Fruit fly (Drosophila melanogaster) whole organism, embryonic: ENCODE results near the gene Fbp2.
A peak's percentile ranks its signal among the peaks of the same experiment; 100 is the strongest.

Source experiments
- CG10267 ChIP-seq: fragments of 200-800 bp; sonication (Bioruptor generic); optimal IDR thresholded peaks from 2 replicates; lab custom pipeline; 2018; ENCODE audit warnings: missing biosample characterization, mild to moderate bottlenecking, missing genetic modification characterization, moderate library complexity
- CG10565 ChIP-seq: fragments of 200-800 bp; sonication (Bioruptor generic); optimal IDR thresholded peaks from 3 replicates; lab custom pipeline; 2016; ENCODE audit warnings: missing biosample characterization, mild to moderate bottlenecking, missing genetic modification characterization
- CG11456 ChIP-seq: fragments of 200-800 bp; sonication (Bioruptor generic); IDR thresholded peaks from 3 replicates; pipeline ENCODE4 v1.3.6; 2022; ENCODE audit warnings: missing biosample characterization, missing genetic modification characterization
- CG12071 ChIP-seq: fragments of 200-800 bp; sonication (Bioruptor generic); optimal IDR thresholded peaks from 3 replicates; lab custom pipeline; 2018; ENCODE audit warnings: missing biosample characterization, mild to moderate bottlenecking, missing genetic modification characterization
- CG12299 ChIP-seq: fragments of 200-800 bp; sonication (Bioruptor generic); optimal IDR thresholded peaks from 2 replicates; lab custom pipeline; 2018; ENCODE audit warnings: missing biosample characterization, mild to moderate bottlenecking, missing genetic modification characterization
- CG12659 ChIP-seq: fragments of 200-800 bp; sonication (Bioruptor generic); optimal IDR thresholded peaks from 3 replicates; lab custom pipeline; 2017; ENCODE audit warnings: mild to moderate bottlenecking, missing biosample characterization, missing genetic modification reagents, missing genetic modification characterization
- CG14860 ChIP-seq: fragments of 200-800 bp; sonication (Bioruptor generic); IDR thresholded peaks from 3 replicates; pipeline ENCODE4 v1.3.6; 2022; ENCODE audit warnings: missing biosample characterization, missing genetic modification characterization; ENCODE audit not compliant: partially characterized antibody
- CG16815 ChIP-seq: fragments of 200-800 bp; sonication (Bioruptor generic); optimal IDR thresholded peaks from 3 replicates; lab custom pipeline; 2017; ENCODE audit warnings: missing biosample characterization, mild to moderate bottlenecking, missing genetic modification characterization
- CG16863 ChIP-seq: fragments of 200-800 bp; sonication (Bioruptor generic); optimal IDR thresholded peaks from 3 replicates; lab custom pipeline; 2016; ENCODE audit warnings: missing biosample characterization, missing genetic modification characterization
- CG17568 ChIP-seq: fragments of 200-800 bp; sonication (Bioruptor generic); optimal IDR thresholded peaks from 2 replicates; lab custom pipeline; 2018; ENCODE audit warnings: missing biosample characterization, mild to moderate bottlenecking, missing genetic modification characterization, moderate library complexity
- CG18599 ChIP-seq: fragments of 200-800 bp; sonication (Bioruptor generic); optimal IDR thresholded peaks from 3 replicates; lab custom pipeline; 2017; ENCODE audit warnings: missing biosample characterization, missing genetic modification characterization, mild to moderate bottlenecking, moderate library complexity, missing genetic modification reagents
- CG30403 ChIP-seq: fragments of 200-800 bp; sonication (Bioruptor generic); optimal IDR thresholded peaks from 3 replicates; lab custom pipeline; 2016; ENCODE audit warnings: missing biosample characterization, missing genetic modification characterization
- CG31224 ChIP-seq: fragments of 200-800 bp; sonication (Bioruptor generic); IDR thresholded peaks from 2 replicates; pipeline ENCODE4 v1.3.6; 2022; ENCODE audit warnings: missing biosample characterization, missing genetic modification characterization
- CG5953 ChIP-seq: fragments of 200-800 bp; sonication (Bioruptor generic); IDR thresholded peaks from 2 replicates; pipeline ENCODE4 v1.3.6; 2022; ENCODE audit warnings: missing biosample characterization, missing genetic modification characterization
- CG6654 ChIP-seq: fragments of 200-800 bp; sonication (Bioruptor generic); optimal IDR thresholded peaks from 2 replicates; lab custom pipeline; 2017; ENCODE audit warnings: missing biosample characterization, mild to moderate bottlenecking, missing genetic modification characterization
- CG7372 ChIP-seq: fragments of 200-800 bp; sonication (Bioruptor generic); IDR thresholded peaks from 2 replicates; pipeline ENCODE4 v1.3.6; 2022; ENCODE audit warnings: missing biosample characterization, missing genetic modification characterization
- CG9876 ChIP-seq: fragments of 200-800 bp; sonication (Bioruptor generic); optimal IDR thresholded peaks from 2 replicates; lab custom pipeline; 2016; ENCODE audit warnings: missing biosample characterization, missing genetic modification characterization
- CHES-1-like ChIP-seq: fragments of 200-800 bp; sonication (Bioruptor generic); optimal IDR thresholded peaks from 2 replicates; lab custom pipeline; 2016; ENCODE audit warnings: missing biosample characterization, missing genetic modification characterization
- D19A ChIP-seq: fragments of 200-800 bp; optimal IDR thresholded peaks from 3 replicates; lab custom pipeline; 2019; ENCODE audit warnings: missing biosample characterization, mild to moderate bottlenecking, missing genetic modification characterization, moderate library complexity
- Dip3 ChIP-seq: fragments of 200-800 bp; sonication (Bioruptor generic); optimal IDR thresholded peaks from 3 replicates; lab custom pipeline; 2016; ENCODE audit warnings: missing biosample characterization, missing genetic modification characterization
- Doc2 ChIP-seq: fragments of 200-800 bp; sonication (Bioruptor generic); IDR thresholded peaks from 2 replicates; pipeline ENCODE4 v1.3.6; 2022; ENCODE audit warnings: missing biosample characterization, missing genetic modification characterization
- H15 ChIP-seq: fragments of 200-800 bp; sonication (Bioruptor generic); IDR thresholded peaks from 3 replicates; pipeline ENCODE4 v1.3.6; 2022; ENCODE audit warnings: missing biosample characterization, missing genetic modification characterization
- HHEX ChIP-seq: fragments of 200-800 bp; sonication (Bioruptor generic); optimal IDR thresholded peaks from 3 replicates; lab custom pipeline; 2017; ENCODE audit warnings: missing biosample characterization, mild to moderate bottlenecking, missing genetic modification characterization, missing genetic modification reagents
- HmgZ ChIP-seq: fragments of 200-800 bp; sonication (Bioruptor generic); optimal IDR thresholded peaks from 2 replicates; lab custom pipeline; 2018; ENCODE audit warnings: missing biosample characterization, mild to moderate bottlenecking, missing genetic modification characterization
- Hmx ChIP-seq: fragments of 200-800 bp; sonication (Bioruptor generic); optimal IDR thresholded peaks from 2 replicates; lab custom pipeline; 2016; ENCODE audit warnings: missing biosample characterization, missing genetic modification characterization
- Six4 ChIP-seq: fragments of 200-800 bp; sonication (Bioruptor generic); optimal IDR thresholded peaks from 2 replicates; lab custom pipeline; 2016; ENCODE audit warnings: missing biosample characterization, missing genetic modification characterization
- Taf1 ChIP-seq: fragments of 200-800 bp; sonication (Bioruptor generic); IDR thresholded peaks from 2 replicates; pipeline ENCODE4 v1.3.6; 2022; ENCODE audit warnings: missing biosample characterization, missing genetic modification characterization
- ato ChIP-seq: fragments of 200-800 bp; sonication (Bioruptor generic); IDR thresholded peaks from 2 replicates; pipeline ENCODE4 v1.3.6; 2022; ENCODE audit warnings: missing biosample characterization, missing genetic modification characterization; ENCODE audit not compliant: partially characterized antibody
- bcd ChIP-seq: fragments of 200-800 bp; sonication (Bioruptor generic); optimal IDR thresholded peaks from 2 replicates; lab custom pipeline; 2017; ENCODE audit warnings: missing biosample characterization, mild to moderate bottlenecking, missing genetic modification characterization
- cato ChIP-seq: fragments of 200-800 bp; sonication (Bioruptor generic); optimal IDR thresholded peaks from 2 replicates; lab custom pipeline; 2016; ENCODE audit warnings: missing biosample characterization, missing genetic modification characterization, borderline replicate concordance
- da ChIP-seq: fragments of 200-800 bp; sonication (Bioruptor generic); optimal IDR thresholded peaks from 2 replicates; lab custom pipeline; 2016; ENCODE audit warnings: missing biosample characterization, missing genetic modification characterization
- dan ChIP-seq: fragments of 200-800 bp; sonication (Bioruptor generic); IDR thresholded peaks from 2 replicates; pipeline ENCODE4 v1.3.6; 2022; ENCODE audit warnings: missing biosample characterization, missing genetic modification characterization
- dm ChIP-seq: fragments of 200-800 bp; sonication (Bioruptor generic); optimal IDR thresholded peaks from 3 replicates; lab custom pipeline; 2016; ENCODE audit warnings: missing biosample characterization, missing genetic modification characterization
- dmrt99B ChIP-seq: fragments of 200-800 bp; sonication (Bioruptor generic); optimal IDR thresholded peaks from 2 replicates; lab custom pipeline; 2018; ENCODE audit warnings: missing biosample characterization, mild to moderate bottlenecking, missing genetic modification characterization, moderate library complexity
- dysf ChIP-seq: fragments of 200-800 bp; sonication (Bioruptor generic); IDR thresholded peaks from 3 replicates; pipeline ENCODE4 v1.3.6; 2022; ENCODE audit warnings: missing biosample characterization, missing genetic modification characterization
- esg ChIP-seq: fragments of 200-800 bp; sonication (Bioruptor generic); conservative IDR thresholded peaks from 2 replicates; pipeline ENCODE4 v1.3.6; 2022; ENCODE audit warnings: missing biosample characterization, missing genetic modification characterization
- fd3F ChIP-seq: fragments of 200-800 bp; sonication (Bioruptor generic); optimal IDR thresholded peaks from 2 replicates; lab custom pipeline; 2018; ENCODE audit warnings: missing biosample characterization, mild to moderate bottlenecking, missing genetic modification characterization, moderate library complexity
- gsb ChIP-seq: fragments of 200-800 bp; sonication (Bioruptor generic); IDR thresholded peaks from 2 replicates; pipeline ENCODE4 v1.3.6; 2022; ENCODE audit warnings: missing biosample characterization, missing genetic modification characterization
- gsb-n ChIP-seq: fragments of 200-800 bp; sonication (Bioruptor generic); optimal IDR thresholded peaks from 3 replicates; lab custom pipeline; 2018; ENCODE audit warnings: missing biosample characterization, mild to moderate bottlenecking, missing genetic modification characterization
- h ChIP-seq: fragments of >200 bp; optimal IDR thresholded peaks from 2 replicates; lab custom pipeline; 2017
- hbn ChIP-seq: fragments of 200-800 bp; sonication (Bioruptor generic); IDR thresholded peaks from 2 replicates; pipeline ENCODE4 v1.3.6; 2022; ENCODE audit warnings: missing biosample characterization, missing genetic modification characterization; ENCODE audit not compliant: partially characterized antibody
- jing ChIP-seq: fragments of 200-800 bp; sonication (Bioruptor generic); optimal IDR thresholded peaks from 2 replicates; lab custom pipeline; 2018; ENCODE audit warnings: missing biosample characterization, mild to moderate bottlenecking, missing genetic modification characterization
- lbe ChIP-seq: fragments of 200-800 bp; sonication (Bioruptor generic); optimal IDR thresholded peaks from 2 replicates; lab custom pipeline; 2016; ENCODE audit warnings: missing biosample characterization, mild to moderate bottlenecking, missing genetic modification characterization
- luna ChIP-seq: fragments of 200-800 bp; sonication (Bioruptor generic); optimal IDR thresholded peaks from 2 replicates; lab custom pipeline; 2016; ENCODE audit warnings: missing biosample characterization, missing genetic modification characterization
- pho ChIP-seq: fragments of 200-800 bp; sonication (Bioruptor generic); optimal IDR thresholded peaks from 2 replicates; lab custom pipeline; 2016; ENCODE audit warnings: missing biosample characterization, missing genetic modification characterization
- psq ChIP-seq: fragments of 200-800 bp; sonication (Bioruptor generic); optimal IDR thresholded peaks from 2 replicates; lab custom pipeline; 2017; ENCODE audit warnings: missing biosample characterization, missing genetic modification characterization
- shn ChIP-seq: fragments of 200-800 bp; sonication (Bioruptor generic); optimal IDR thresholded peaks from 3 replicates; lab custom pipeline; 2016; ENCODE audit warnings: missing biosample characterization, missing genetic modification characterization
- tin ChIP-seq: fragments of 200-800 bp; sonication (Bioruptor generic); optimal IDR thresholded peaks from 3 replicates; lab custom pipeline; 2016; ENCODE audit warnings: missing biosample characterization, missing genetic modification characterization
- wdn ChIP-seq: fragments of 200-800 bp; sonication (Bioruptor generic); IDR thresholded peaks from 2 replicates; pipeline ENCODE4 v1.3.6; 2022; ENCODE audit warnings: missing biosample characterization, missing genetic modification characterization
- wor ChIP-seq: fragments of 200-800 bp; sonication (Bioruptor generic); IDR thresholded peaks from 2 replicates; pipeline ENCODE4 v1.3.6; 2022; ENCODE audit warnings: missing biosample characterization, missing genetic modification characterization

The Fbp2 gene

dm6 chr2L:9449257-9449972, 22.8 kb downstream of the Fbp2 start (continued):
- TF ChIP-seq CG7372 (GFP tag; lab: Robert Waterston, UW) (peak; percentile 96), Six4 (GFP tag; lab: Kevin White, UChicago) (peak; percentile 95), hbn (GFP tag; lab: Robert Waterston, UW) (no peak), Dip3 (GFP tag; lab: Kevin White, UChicago) (peak; percentile 87), bcd (GFP tag; lab: Kevin White, UChicago) (peak; percentile 94), CG12659 (GFP tag; lab: Kevin White, UChicago) (peak; percentile 97), CG17568 (GFP tag; lab: Kevin White, UChicago) (peak; percentile 86), HmgZ (peak; percentile 94), CG30403 (peak; percentile 96), dm (GFP tag; lab: Kevin White, UChicago) (no peak), jing (peak; percentile 96), esg (GFP tag; lab: Robert Waterston, UW) (peak; percentile 95), CG31224 (GFP tag; lab: Robert Waterston, UW) (peak; percentile 92), CHES-1-like (GFP tag; lab: Kevin White, UChicago) (peak; percentile 11), CG12071 (GFP tag; lab: Kevin White, UChicago) (peak; percentile 77), CG6654 (peak; percentile 85), fd3F (peak; percentile 89), Taf1 (GFP tag; lab: Robert Waterston, UW) (peak; percentile 92), cato (GFP tag; lab: Kevin White, UChicago) (peak; percentile 89), CG10267 (tag; lab: Kevin White, UChicago) (peak; percentile 95), tin (GFP tag; lab: Kevin White, UChicago) (peak; percentile 97), CG14860 (GFP tag; lab: Robert Waterston, UW) (no peak), CG18599 (GFP tag; lab: Kevin White, UChicago) (peak; percentile 96), wor (GFP tag; lab: Robert Waterston, UW) (peak; percentile 90), CG9876 (GFP tag; lab: Kevin White, UChicago) (peak; percentile 80), shn (GFP tag; lab: Kevin White, UChicago) (peak; percentile 64), lbe (GFP tag; lab: Kevin White, UChicago) (peak; percentile 93), D19A (tag; lab: Kevin White, UChicago) (peak; percentile 93), da (GFP tag; lab: Kevin White, UChicago) (peak; percentile 63), CG16815 (GFP tag; lab: Kevin White, UChicago) (peak; percentile 95), Doc2 (GFP tag; lab: Robert Waterston, UW) (no peak; the same call in 1 of the 2 replicates), dan (GFP tag; lab: Robert Waterston, UW) (no peak), H15 (GFP tag; lab: Robert Waterston, UW) (peak; percentile 92), dmrt99B (tag; lab: Kevin White, UChicago) (peak; percentile 98), HHEX (GFP tag; lab: Kevin White, UChicago) (peak; percentile 96), CG12299 (peak; percentile 93), gsb-n (tag; lab: Kevin White, UChicago) (peak; percentile 94), luna (GFP tag; lab: Kevin White, UChicago) (peak; percentile 37), CG16863 (GFP tag; lab: Kevin White, UChicago) (peak; percentile 51), gsb (GFP tag; lab: Robert Waterston, UW) (peak; percentile 87), CG10565 (peak; percentile 74), CG11456 (GFP tag; lab: Robert Waterston, UW) (peak; percentile 92), CG5953 (GFP tag; lab: Robert Waterston, UW) (peak; percentile 87), pho (GFP tag; lab: Kevin White, UChicago) (peak; percentile 72), ato (peak; percentile 72), h (lab: Kevin White, UChicago) (no peak), psq (GFP tag; lab: Kevin White, UChicago) (peak; percentile 90), Hmx (GFP tag; lab: Kevin White, UChicago) (peak; percentile 82), wdn (GFP tag; lab: Robert Waterston, UW) (peak; percentile 92), dysf (GFP tag; lab: Robert Waterston, UW) (peak; percentile 98)
